Fruit fly (Drosophila melanogaster) whole organism, embryonic: ENCODE data around the gene CG33796.

Experiments used
- Ada2b ChIP-seq: fragments of 200-800 bp; sonication (Bioruptor generic); IDR thresholded peaks from 2 replicates; pipeline ENCODE4 v1.3.6; 2022; ENCODE audit warnings: missing biosample characterization, missing genetic modification characterization
- Asciz ChIP-seq: fragments of 200-800 bp; sonication (Bioruptor generic); optimal IDR thresholded peaks from 2 replicates; lab custom pipeline; 2017; ENCODE audit warnings: missing biosample characterization, mild to moderate bottlenecking, missing genetic modification characterization, missing genetic modification reagents
- B-H2 ChIP-seq: fragments of 200-800 bp; sonication (Bioruptor generic); optimal IDR thresholded peaks from 2 replicates; lab custom pipeline; 2018; ENCODE audit warnings: missing biosample characterization, mild to moderate bottlenecking, missing genetic modification characterization
- BEAF-32 ChIP-seq: fragments of 200-800 bp; sonication (Bioruptor generic); optimal IDR thresholded peaks from 3 replicates; lab custom pipeline; 2017; ENCODE audit warnings: missing biosample characterization, missing genetic modification characterization, mild to moderate bottlenecking, moderate library complexity, missing genetic modification reagents
- CG11695 ChIP-seq: fragments of 200-800 bp; sonication (Bioruptor generic); IDR thresholded peaks from 3 replicates; pipeline ENCODE4 v1.3.6; 2022; ENCODE audit warnings: missing biosample characterization, missing genetic modification characterization
- CG13424 ChIP-seq: fragments of 200-800 bp; sonication (Bioruptor generic); optimal IDR thresholded peaks from 2 replicates; lab custom pipeline; 2019; ENCODE audit warnings: missing biosample characterization, mild to moderate bottlenecking, missing genetic modification characterization, moderate library complexity
- CG14441 ChIP-seq: fragments of 200-800 bp; sonication (Bioruptor generic); IDR thresholded peaks from 2 replicates; pipeline ENCODE4 v1.3.6; 2022; ENCODE audit warnings: missing biosample characterization, missing genetic modification characterization
- CG15514 ChIP-seq: fragments of 200-800 bp; sonication (Bioruptor generic); optimal IDR thresholded peaks from 3 replicates; lab custom pipeline; 2017; ENCODE audit warnings: missing biosample characterization, missing genetic modification characterization, mild to moderate bottlenecking, moderate library complexity, missing genetic modification reagents
- CG17328 ChIP-seq: fragments of 200-800 bp; sonication (Bioruptor generic); IDR thresholded peaks from 2 replicates; pipeline ENCODE4 v1.3.6; 2022; ENCODE audit warnings: missing biosample characterization, missing genetic modification characterization
- CG17359 ChIP-seq: fragments of 200-800 bp; sonication (Bioruptor generic); optimal IDR thresholded peaks from 3 replicates; lab custom pipeline; 2018; ENCODE audit warnings: missing biosample characterization, mild to moderate bottlenecking, missing genetic modification characterization, moderate library complexity
- CG17612 ChIP-seq: fragments of 200-800 bp; sonication (Bioruptor generic); IDR thresholded peaks from 2 replicates; pipeline ENCODE4 v1.3.6; 2022; ENCODE audit warnings: missing biosample characterization, missing genetic modification characterization
- CG2678 ChIP-seq: fragments of 200-800 bp; sonication (Bioruptor generic); optimal IDR thresholded peaks from 3 replicates; lab custom pipeline; 2019; ENCODE audit warnings: missing biosample characterization, mild to moderate bottlenecking, missing genetic modification characterization, moderate library complexity
- CG6683 ChIP-seq: fragments of 200-800 bp; sonication (Bioruptor generic); optimal IDR thresholded peaks from 2 replicates; lab custom pipeline; 2017; ENCODE audit warnings: missing biosample characterization, mild to moderate bottlenecking, missing genetic modification characterization, missing genetic modification reagents
- CG8281 ChIP-seq: fragments of 200-800 bp; sonication (Bioruptor generic); optimal IDR thresholded peaks from 2 replicates; lab custom pipeline; 2018; ENCODE audit warnings: missing biosample characterization, mild to moderate bottlenecking, missing genetic modification characterization, moderate library complexity
- CG8924 ChIP-seq: fragments of 200-800 bp; optimal IDR thresholded peaks from 3 replicates; lab custom pipeline; 2019; ENCODE audit warnings: missing biosample characterization, mild to moderate bottlenecking, missing genetic modification characterization, moderate library complexity
- CG9817 ChIP-seq: fragments of 200-800 bp; sonication (Bioruptor generic); optimal IDR thresholded peaks from 2 replicates; lab custom pipeline; 2018; ENCODE audit warnings: missing biosample characterization, mild to moderate bottlenecking, missing genetic modification characterization, moderate library complexity
- CkIIα-i1 ChIP-seq: fragments of 200-800 bp; sonication (Bioruptor generic); IDR thresholded peaks from 2 replicates; pipeline ENCODE4 v1.3.6; 2022; ENCODE audit warnings: missing biosample characterization, missing genetic modification characterization
- CoRest ChIP-seq: fragments of 200-800 bp; sonication (Bioruptor generic); optimal IDR thresholded peaks from 3 replicates; lab custom pipeline; 2018; ENCODE audit warnings: missing biosample characterization, mild to moderate bottlenecking, missing genetic modification characterization, moderate library complexity
- Deaf1 ChIP-seq: fragments of 200-800 bp; optimal IDR thresholded peaks from 3 replicates; lab custom pipeline; 2019; ENCODE audit warnings: missing biosample characterization, mild to moderate bottlenecking, missing genetic modification characterization, moderate library complexity
- Dek ChIP-seq: fragments of 200-800 bp; sonication (Bioruptor generic); optimal IDR thresholded peaks from 3 replicates; lab custom pipeline; 2019; ENCODE audit warnings: missing biosample characterization, mild to moderate bottlenecking, missing genetic modification characterization, moderate library complexity
- E2f1 ChIP-seq: fragments of 200-800 bp; sonication (Bioruptor generic); IDR thresholded peaks from 2 replicates; pipeline ENCODE4 v1.3.6; 2022; ENCODE audit warnings: missing biosample characterization, missing genetic modification characterization
- Fer1 ChIP-seq: fragments of 200-800 bp; sonication (Bioruptor generic); optimal IDR thresholded peaks from 2 replicates; lab custom pipeline; 2017; ENCODE audit warnings: missing biosample characterization, mild to moderate bottlenecking, missing genetic modification characterization
- Fer3 ChIP-seq: fragments of 200-800 bp; sonication (Bioruptor generic); optimal IDR thresholded peaks from 2 replicates; lab custom pipeline; 2018; ENCODE audit warnings: missing biosample characterization, mild to moderate bottlenecking, missing genetic modification characterization, moderate library complexity
- Hsf ChIP-seq: fragments of 200-800 bp; sonication (Bioruptor generic); optimal IDR thresholded peaks from 3 replicates; lab custom pipeline; 2016; ENCODE audit warnings: missing biosample characterization, missing genetic modification characterization
- Kr ChIP-seq: fragments of 200-800 bp; sonication (Bioruptor generic); optimal IDR thresholded peaks from 2 replicates; lab custom pipeline; 2017; ENCODE audit warnings: missing biosample characterization, mild to moderate bottlenecking, missing genetic modification characterization
- Med ChIP-seq: fragments of 200-800 bp; sonication (Bioruptor generic); peaks from one replicate; lab custom pipeline; 2016; ENCODE audit warnings: missing biosample characterization, missing genetic modification characterization, mild to moderate bottlenecking, inconsistent platforms, moderate library complexity
- NFAT ChIP-seq: fragments of 200-800 bp; sonication (Bioruptor generic); IDR thresholded peaks from 2 replicates; pipeline ENCODE4 v1.3.6; 2022; ENCODE audit warnings: missing biosample characterization, missing genetic modification characterization
- Ptx1 ChIP-seq: fragments of 200-800 bp; sonication (Bioruptor generic); IDR thresholded peaks from 2 replicates; pipeline ENCODE4 v1.3.6; 2022; ENCODE audit warnings: missing biosample characterization, missing genetic modification characterization
- Rx ChIP-seq: fragments of 200-800 bp; sonication (Bioruptor generic); IDR thresholded peaks from 2 replicates; pipeline ENCODE4 v1.3.6; 2022; ENCODE audit warnings: missing biosample characterization, missing genetic modification characterization
- Side ChIP-seq: fragments of 200-800 bp; sonication (Bioruptor generic); optimal IDR thresholded peaks from 2 replicates; lab custom pipeline; 2016; ENCODE audit warnings: missing biosample characterization, missing genetic modification characterization
- Sox100B ChIP-seq: fragments of 200-800 bp; sonication (Bioruptor generic); optimal IDR thresholded peaks from 3 replicates; lab custom pipeline; 2018; ENCODE audit warnings: missing biosample characterization, mild to moderate bottlenecking, missing genetic modification characterization
- Tbp ChIP-seq: fragments of >200 bp; optimal IDR thresholded peaks from 2 replicates; lab custom pipeline; 2018; ENCODE audit warnings: missing biosample characterization, missing genetic modification characterization
- Vsx1 ChIP-seq: fragments of 200-800 bp; sonication (Bioruptor generic); optimal IDR thresholded peaks from 2 replicates; lab custom pipeline; 2017; ENCODE audit warnings: missing biosample characterization, mild to moderate bottlenecking, missing genetic modification characterization, missing genetic modification reagents
- ac ChIP-seq: fragments of 200-800 bp; sonication (Bioruptor generic); optimal IDR thresholded peaks from 3 replicates; lab custom pipeline; 2017; ENCODE audit warnings: missing biosample characterization, mild to moderate bottlenecking, missing genetic modification characterization
- al ChIP-seq: fragments of 200-800 bp; sonication (Bioruptor generic); IDR thresholded peaks from 2 replicates; pipeline ENCODE4 v1.3.6; 2022; ENCODE audit warnings: missing biosample characterization, missing genetic modification characterization
- cas ChIP-seq: fragments of 200-800 bp; sonication (Bioruptor generic); IDR thresholded peaks from 2 replicates; pipeline ENCODE4 v1.3.6; 2022; ENCODE audit warnings: missing biosample characterization, missing genetic modification characterization
- caup ChIP-seq: fragments of 200-800 bp; sonication (Bioruptor generic); optimal IDR thresholded peaks from 3 replicates; lab custom pipeline; 2017; ENCODE audit warnings: missing biosample characterization, mild to moderate bottlenecking, missing genetic modification characterization, moderate library complexity; ENCODE audit not compliant: severe bottlenecking
- dati ChIP-seq: fragments of 200-800 bp; sonication (Bioruptor generic); IDR thresholded peaks from 2 replicates; pipeline ENCODE4 v1.3.6; 2022; ENCODE audit warnings: missing biosample characterization, missing genetic modification characterization
- eyg ChIP-seq: fragments of 200-800 bp; sonication (Bioruptor generic); optimal IDR thresholded peaks from 3 replicates; lab custom pipeline; 2016; ENCODE audit warnings: missing biosample characterization, missing genetic modification characterization
- fru ChIP-seq: fragments of >200 bp; optimal IDR thresholded peaks from 2 replicates; lab custom pipeline; 2017
- gt ChIP-seq: fragments of 200-800 bp; sonication (Bioruptor generic); IDR thresholded peaks from 2 replicates; pipeline ENCODE4 v1.3.6; 2022; ENCODE audit warnings: missing biosample characterization, missing genetic modification characterization
- kay ChIP-seq: fragments of 200-800 bp; sonication (Bioruptor generic); optimal IDR thresholded peaks from 2 replicates; lab custom pipeline; 2016; ENCODE audit warnings: missing biosample characterization, missing genetic modification characterization
- klu ChIP-seq: fragments of 200-800 bp; sonication (Bioruptor generic); IDR thresholded peaks from 2 replicates; pipeline ENCODE4 v1.3.6; 2022; ENCODE audit warnings: missing biosample characterization, missing genetic modification characterization
- lmd ChIP-seq: fragments of 200-800 bp; sonication (Bioruptor generic); IDR thresholded peaks from 2 replicates; pipeline ENCODE4 v1.3.6; 2022; ENCODE audit warnings: missing biosample characterization, missing genetic modification characterization
- lola ChIP-seq, 3 experiments: fragments of >200 bp in 2 of 3; fragments of 200-800 bp in 1 of 3; sonication (Bioruptor generic) in 1 of 3; optimal IDR thresholded peaks; 2 replicates each; lab custom pipeline; 2017 to 2019; ENCODE audit warnings: missing biosample characterization in 3 of 3, missing genetic modification characterization in 3 of 3, mild to moderate bottlenecking in 1 of 3, moderate library complexity in 1 of 3
- odd ChIP-seq: fragments of 200-800 bp; sonication (Bioruptor generic); optimal IDR thresholded peaks from 2 replicates; lab custom pipeline; 2017; ENCODE audit warnings: missing biosample characterization, mild to moderate bottlenecking, missing genetic modification characterization
- pan ChIP-seq, 4 experiments: fragments of >200 bp in 3 of 4; fragments of 200-800 bp in 1 of 4; sonication (Bioruptor generic) in 1 of 4; optimal IDR thresholded peaks in 3 of 4; IDR thresholded peaks in 1 of 4; 2 replicates each; pipeline versions ENCODE4 v1.3.6 to Lab custom; 2017 to 2022; ENCODE audit warnings: missing biosample characterization in 2 of 4, missing genetic modification characterization in 2 of 4, mixed read lengths in 1 of 4
- row ChIP-seq: fragments of 200-800 bp; sonication (Bioruptor generic); IDR thresholded peaks from 3 replicates; pipeline ENCODE4 v1.3.6; 2022; ENCODE audit warnings: missing biosample characterization, missing genetic modification characterization
- sob ChIP-seq: fragments of 200-800 bp; sonication (Bioruptor generic); IDR thresholded peaks from 2 replicates; pipeline ENCODE4 v1.3.6; 2022; ENCODE audit warnings: missing biosample characterization, missing genetic modification characterization
- zfh1 ChIP-seq: fragments of 200-800 bp; sonication (Bioruptor generic); IDR thresholded peaks from 3 replicates; pipeline ENCODE4 v1.3.6; 2022; ENCODE audit warnings: missing biosample characterization, missing genetic modification characterization

Gene CG33796

dm6 chr3L:16146539-16146934 lies 23.4 kb downstream of the CG33796 start (continued):
- TF ChIP-seq Tbp (GFP tag; lab: Kevin White, UChicago) (no peak), CG6683 (GFP tag; lab: Kevin White, UChicago) (no peak), zfh1 (GFP tag; lab: Robert Waterston, UW) (no peak), CG8281 (peak; percentile 18), CkIIα-i1 (GFP tag; lab: Robert Waterston, UW) (no peak), Asciz (GFP tag; lab: Kevin White, UChicago) (peak; percentile 7), cas (GFP tag; lab: Robert Waterston, UW) (0 out of 2 replicates have a peak, but pooled peaks have one; percentile 43), CG11695 (GFP tag; lab: Robert Waterston, UW) (peak; percentile 62; the same call in 1 of the 3 replicates), E2f1 (GFP tag; lab: Robert Waterston, UW) (0 out of 2 replicates have a peak, but pooled peaks have one; percentile 11), NFAT (GFP tag; lab: Robert Waterston, UW) (peak; percentile 52; the same call in 1 of the 2 replicates), CG17359 (tag; lab: Kevin White, UChicago) (peak; percentile 18), pan (optimal IDR thresholded peaks at IDR 0.05; lab: Kevin White, UChicago) (no peak), pan (GFP tag; optimal IDR thresholded peaks at IDR 0.05 in 1 of 2, IDR thresholded peaks at IDR 0.05 in 1 of 2) (peak in 1 of 2 experiments; percentile 51), kay (GFP tag; lab: Kevin White, UChicago) (peak; percentile 3), Side (GFP tag; lab: Kevin White, UChicago) (no peak), Fer1 (peak; percentile 71), fru (lab: Kevin White, UChicago) (no peak), CG9817 (tag; lab: Kevin White, UChicago) (peak; percentile 60), Med (GFP tag; lab: Kevin White, UChicago) (peak; percentile 56), lmd (GFP tag; lab: Robert Waterston, UW) (peak; percentile 55; the same call in 1 of the 2 replicates), eyg (no peak), al (peak; percentile 63), B-H2 (peak; percentile 19), klu (GFP tag; lab: Robert Waterston, UW) (0 out of 2 replicates have a peak, but pooled peaks have one; percentile 31), BEAF-32 (no peak), Kr (GFP tag; lab: Kevin White, UChicago) (no peak), caup (GFP tag; lab: Kevin White, UChicago) (peak; percentile 37), sob (GFP tag; lab: Robert Waterston, UW) (peak; percentile 55), Ada2b (GFP tag; lab: Robert Waterston, UW) (peak; percentile 31; the same call in 1 of the 2 replicates), CG14441 (GFP tag; lab: Robert Waterston, UW) (no peak), gt (GFP tag; lab: Robert Waterston, UW) (no peak), dati (no peak), CG8924 (tag; lab: Kevin White, UChicago) (peak; percentile 6), CG2678 (tag; lab: Kevin White, UChicago) (peak; percentile 77), lola (GFP tag; optimal IDR thresholded peaks at IDR 0.05; lab: Kevin White, UChicago) (peak in 1 of 3 experiments; percentile 12), Hsf (GFP tag; lab: Kevin White, UChicago) (peak; percentile 23), Deaf1 (tag; lab: Kevin White, UChicago) (peak; percentile 1), Dek (tag; lab: Kevin White, UChicago) (peak; percentile 55), row (GFP tag; lab: Robert Waterston, UW) (peak; percentile 79), ac (no peak), CG17612 (GFP tag; lab: Robert Waterston, UW) (no peak), CG17328 (no peak), CoRest (peak; percentile 44), CG15514 (peak; percentile 4), Rx (GFP tag; lab: Robert Waterston, UW) (no peak), Fer3 (peak; percentile 71), Vsx1 (GFP tag; lab: Kevin White, UChicago) (peak; percentile 27), Sox100B (peak; percentile 2), CG13424 (tag; lab: Kevin White, UChicago) (peak; percentile 55), odd (GFP tag; lab: Kevin White, UChicago) (no peak), Ptx1 (GFP tag; lab: Robert Waterston, UW) (peak; percentile 63; the same call in 1 of the 2 replicates)
